Worm (Caenorhabditis elegans) whole organism, L1 larva: ENCODE results near the gene eppl-1.

Source experiments
- ama-1 ChIP-seq: fragments of 150-350 bp; optimal IDR thresholded peaks from 2 replicates; lab custom pipeline; 2014
- blmp-1 ChIP-seq: fragments of 150-350 bp; optimal IDR thresholded peaks from 2 replicates; lab custom pipeline; 2014; ENCODE audit warnings: missing biosample characterization, missing genetic modification characterization
- ceh-63 ChIP-seq: fragments of 200-800 bp; sonication (Bioruptor generic); optimal IDR thresholded peaks from 2 replicates; lab custom pipeline; 2018; ENCODE audit warnings: mild to moderate bottlenecking, missing genetic modification characterization, missing compliant biosample characterization
- ceh-82 ChIP-seq, 3 experiments: fragments of 150-350 bp in 1 of 3; sonication (generic microtip) in 2 of 3; optimal IDR thresholded peaks; 2 replicates each; lab custom pipeline; 2014 to 2017; ENCODE audit warnings: missing biosample characterization in 3 of 3, missing genetic modification characterization in 3 of 3
- ceh-90 ChIP-seq: sonication (generic microtip); optimal IDR thresholded peaks from 2 replicates; lab custom pipeline; 2016; ENCODE audit warnings: missing genetic modification characterization, missing compliant biosample characterization
- ces-1 ChIP-seq: fragments of 150-350 bp; optimal IDR thresholded peaks from 2 replicates; lab custom pipeline; 2014; ENCODE audit warnings: missing biosample characterization, missing genetic modification reagents, missing genetic modification characterization
- efl-1 ChIP-seq, 4 experiments: fragments of 150-350 bp; optimal IDR thresholded peaks in 3 of 4; peaks in 1 of 4; 1 replicate in 1 of 4; 2 replicates in 3 of 4; lab custom pipeline; 2014; ENCODE audit warnings: missing biosample characterization in 2 of 4, missing genetic modification characterization in 2 of 4, missing genetic modification reagents in 2 of 4
- egl-13 ChIP-seq: sonication (generic microtip); optimal IDR thresholded peaks from 2 replicates; lab custom pipeline; 2016; ENCODE audit warnings: missing genotype, missing genetic modification reagents, missing genetic modification characterization, missing compliant biosample characterization
- elt-2 ChIP-seq: sonication (generic microtip); optimal IDR thresholded peaks from 2 replicates; lab custom pipeline; 2016; ENCODE audit warnings: missing genetic modification characterization, mild to moderate bottlenecking, inconsistent platforms, missing compliant biosample characterization, missing genetic modification reagents
- elt-3 ChIP-seq, 6 experiments: fragments of 150-350 bp in 1 of 6; sonication (generic microtip); optimal IDR thresholded peaks; 2 replicates each; lab custom pipeline; 2017 to 2018; ENCODE audit warnings: missing biosample characterization in 6 of 6, missing genetic modification characterization in 6 of 6, inconsistent platforms in 1 of 6
- fos-1 ChIP-seq: fragments of 150-350 bp; optimal IDR thresholded peaks from 2 replicates; lab custom pipeline; 2014; ENCODE audit warnings: missing biosample characterization, missing genetic modification characterization
- grh-1 ChIP-seq: fragments of 200-800 bp; sonication (Bioruptor generic); IDR thresholded peaks from 2 replicates; pipeline ENCODE4 v1.3.6; 2022; ENCODE audit warnings: missing genetic modification reagents, missing genetic modification characterization, missing compliant biosample characterization
- irx-1 ChIP-seq: sonication (generic microtip); optimal IDR thresholded peaks from 2 replicates; lab custom pipeline; 2016; ENCODE audit warnings: missing genetic modification characterization, missing compliant biosample characterization
- isw-1 ChIP-seq: fragments of 200-800 bp; sonication (Bioruptor generic); IDR thresholded peaks from 2 replicates; pipeline ENCODE4 v1.3.6; 2022; ENCODE audit warnings: missing genetic modification characterization, missing compliant biosample characterization
- lin-14 ChIP-seq: fragments of 200-800 bp; sonication (Bioruptor generic); optimal IDR thresholded peaks from 2 replicates; lab custom pipeline; 2018; ENCODE audit warnings: mild to moderate bottlenecking, missing genetic modification characterization, moderate library complexity, missing compliant biosample characterization
- lin-15B ChIP-seq: fragments of 150-350 bp; sonication (generic microtip); optimal IDR thresholded peaks from 3 replicates; lab custom pipeline; 2014; ENCODE audit warnings: missing biosample characterization, missing genetic modification characterization
- lin-35 ChIP-seq, 2 experiments: fragments of 150-350 bp; optimal IDR thresholded peaks; 2 replicates each; lab custom pipeline; 2014; ENCODE audit warnings: missing biosample characterization in 2 of 2, missing genetic modification characterization in 2 of 2, missing genetic modification reagents in 2 of 2
- lsy-2 ChIP-seq, 2 experiments: fragments of 150-350 bp; optimal IDR thresholded peaks; 2 replicates each; lab custom pipeline; 2014; ENCODE audit warnings: missing biosample characterization in 2 of 2, missing genetic modification characterization in 2 of 2
- mab-9 ChIP-seq: fragments of 200-800 bp; sonication (Bioruptor generic); IDR thresholded peaks from 2 replicates; pipeline ENCODE4 v1.3.6; 2022; ENCODE audit warnings: missing genetic modification reagents, missing genetic modification characterization, missing compliant biosample characterization
- mdl-1 ChIP-seq, 2 experiments: fragments of 150-350 bp; optimal IDR thresholded peaks; 2 replicates each; lab custom pipeline; 2014 to 2017; ENCODE audit warnings: missing biosample characterization in 2 of 2, missing genetic modification characterization in 2 of 2, inconsistent platforms in 1 of 2
- mef-2 ChIP-seq: fragments of 150-350 bp; optimal IDR thresholded peaks from 2 replicates; lab custom pipeline; 2014; ENCODE audit warnings: missing biosample characterization, missing genetic modification characterization
- nhr-12 ChIP-seq: sonication (generic microtip); optimal IDR thresholded peaks from 2 replicates; lab custom pipeline; 2017; ENCODE audit warnings: missing biosample characterization, missing genetic modification characterization
- nhr-19 ChIP-seq: fragments of 200-800 bp; sonication (Bioruptor generic); conservative IDR thresholded peaks from 2 replicates; pipeline ENCODE4 v1.3.6; 2022; ENCODE audit warnings: missing genetic modification characterization, missing compliant biosample characterization
- nhr-20 ChIP-seq: sonication (generic microtip); optimal IDR thresholded peaks from 2 replicates; lab custom pipeline; 2016; ENCODE audit warnings: mild to moderate bottlenecking, missing genetic modification characterization, missing compliant biosample characterization
- nhr-47 ChIP-seq: sonication (generic microtip); optimal IDR thresholded peaks from 2 replicates; lab custom pipeline; 2016; ENCODE audit warnings: mild to moderate bottlenecking, missing genetic modification characterization, moderate library complexity, missing compliant biosample characterization
- nhr-71 ChIP-seq: sonication (generic microtip); optimal IDR thresholded peaks from 2 replicates; lab custom pipeline; 2016; ENCODE audit warnings: mild to moderate bottlenecking, missing genetic modification characterization, moderate library complexity, missing compliant biosample characterization
- nhr-84 ChIP-seq: sonication (generic microtip); optimal IDR thresholded peaks from 2 replicates; lab custom pipeline; 2017; ENCODE audit warnings: missing biosample characterization, missing genetic modification characterization
- nhr-85 ChIP-seq: sonication (generic microtip); peaks from one replicate; lab custom pipeline; 2016; ENCODE audit warnings: missing genetic modification characterization, inconsistent platforms, missing compliant biosample characterization
- pag-3 ChIP-seq: sonication (generic microtip); optimal IDR thresholded peaks from 2 replicates; lab custom pipeline; 2017; ENCODE audit warnings: missing genetic modification characterization, mild to moderate bottlenecking, missing compliant biosample characterization, antibody characterized with exemption, borderline replicate concordance; ENCODE audit not compliant: insufficient read depth
- pax-3 ChIP-seq: fragments of 200-800 bp; sonication (Bioruptor generic); optimal IDR thresholded peaks from 2 replicates; lab custom pipeline; 2018; ENCODE audit warnings: mild to moderate bottlenecking, missing genetic modification characterization, moderate library complexity, missing compliant biosample characterization
- skn-1 ChIP-seq: fragments of 150-350 bp; optimal IDR thresholded peaks from 2 replicates; lab custom pipeline; 2014; ENCODE audit warnings: missing biosample characterization, missing genetic modification characterization
- snu-23 ChIP-seq: sonication (generic microtip); optimal IDR thresholded peaks from 2 replicates; lab custom pipeline; 2016; ENCODE audit warnings: missing genetic modification characterization, missing compliant biosample characterization
- sup-37 ChIP-seq: fragments of 200-800 bp; sonication (Bioruptor generic); optimal IDR thresholded peaks from 2 replicates; lab custom pipeline; 2018; ENCODE audit warnings: mild to moderate bottlenecking, missing genetic modification characterization, missing compliant biosample characterization
- tbx-2 ChIP-seq: sonication (generic microtip); optimal IDR thresholded peaks from 2 replicates; lab custom pipeline; 2016; ENCODE audit warnings: missing genetic modification characterization, missing compliant biosample characterization
- unc-130 ChIP-seq: fragments of 150-350 bp; optimal IDR thresholded peaks from 2 replicates; lab custom pipeline; 2017; ENCODE audit warnings: missing biosample characterization, missing genetic modification characterization, inconsistent platforms
- unc-62 ChIP-seq: fragments of 150-350 bp; optimal IDR thresholded peaks from 2 replicates; lab custom pipeline; 2014; ENCODE audit warnings: missing biosample characterization, missing genetic modification reagents, missing genetic modification characterization
- unc-98 ChIP-seq: fragments of 200-800 bp; sonication (Bioruptor generic); IDR thresholded peaks from 2 replicates; pipeline ENCODE4 v1.3.6; 2022; ENCODE audit warnings: missing genetic modification characterization, missing compliant biosample characterization

Gene eppl-1

DNA sequence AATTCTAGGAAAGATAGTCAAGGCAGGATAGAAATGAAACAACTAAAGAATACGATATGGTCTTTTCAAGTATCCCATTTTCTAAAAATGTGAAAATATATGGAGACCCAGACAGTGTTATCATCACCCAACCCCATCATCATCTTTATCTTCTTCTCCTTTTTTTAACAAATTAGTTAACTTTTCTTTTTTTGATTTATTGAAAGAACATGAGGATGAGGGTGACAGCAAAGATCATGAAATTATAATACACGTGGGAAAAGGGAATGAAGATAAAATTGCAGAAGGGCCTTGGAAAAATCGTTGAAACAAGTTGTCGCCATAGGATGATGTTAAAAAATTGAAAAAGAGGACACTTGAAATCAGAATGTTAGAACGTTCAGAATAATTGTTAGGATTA, 12.6 kb upstream of the eppl-1 start (continued):
- TF ChIP-seq pax-3 (no peak), snu-23 (GFP tag; lab: Kevin White, UChicago) (peak; percentile 26), ceh-82 (tag; optimal IDR thresholded peaks at IDR 0.05; lab: Kevin White, UChicago) (no peak), elt-2 (no peak), unc-62 (GFP tag; lab: Kevin White, UChicago) (no peak)

DNA sequence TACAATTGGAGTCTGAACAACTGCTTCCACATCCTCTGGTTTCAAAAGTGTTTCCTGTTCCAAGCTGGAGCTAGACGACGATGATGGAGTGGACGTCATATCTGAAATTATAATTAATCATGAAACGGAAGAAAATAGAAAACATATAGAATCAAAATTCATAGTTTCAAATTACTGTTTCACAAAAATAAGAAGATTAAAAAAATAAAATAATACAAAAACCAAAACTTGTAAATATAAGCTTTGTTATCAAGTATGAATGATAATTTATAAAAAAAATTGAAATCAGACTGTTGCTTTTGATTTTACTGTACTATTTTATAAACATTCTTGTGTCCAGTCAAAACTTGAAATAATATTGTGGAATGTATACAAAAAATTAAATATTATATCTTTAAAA, 12.2 kb upstream of the eppl-1 start, which contains the start of gene str-176:
Gene str-176 (minus strand): TSS at position 101 of the 400 bp plus-strand sequence.
- no peak for TF ChIP-seq pag-3 (tag; lab: Kevin White, UChicago)
- no peak for TF ChIP-seq ces-1 (GFP tag; lab: Kevin White, UChicago)
- no peak for TF ChIP-seq nhr-84 (tag; lab: Kevin White, UChicago)
- TF ChIP-seq ceh-90 (tag; lab: Kevin White, UChicago) = no peak
- TF ChIP-seq mef-2 (tag; lab: Kevin White, UChicago) = no peak

DNA sequence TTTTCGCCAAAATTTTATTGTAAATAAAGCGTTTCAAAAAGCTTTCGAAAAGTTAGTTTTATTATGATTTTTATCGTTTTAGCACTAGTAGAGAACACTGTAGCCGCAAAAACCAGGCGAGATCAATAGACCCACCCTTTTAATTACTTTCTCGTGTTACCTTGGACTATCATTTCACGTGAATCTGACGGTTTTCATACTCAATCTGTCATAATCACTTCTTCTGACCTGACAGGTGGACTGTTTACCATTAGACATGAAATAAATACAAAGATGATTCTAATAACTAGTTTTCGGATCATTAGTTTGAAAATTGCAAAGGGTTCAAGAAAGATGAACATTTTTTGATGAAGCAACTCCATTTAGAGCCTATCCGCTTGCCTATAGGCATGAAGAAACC, 11.5 kb upstream of the eppl-1 start:
- TF ChIP-seq nhr-20 (tag; lab: Kevin White, UChicago) (peak; percentile 74), nhr-85 (peak; percentile 80), egl-13 (tag; lab: Kevin White, UChicago) (no peak), unc-98 (GFP tag; lab: Robert Waterston, UW) (no peak), nhr-47 (no peak), grh-1 (GFP tag; lab: Robert Waterston, UW) (no peak), snu-23 (GFP tag; lab: Kevin White, UChicago) (peak; percentile 40), lsy-2 (tag; optimal IDR thresholded peaks at IDR 0.05; lab: Kevin White, UChicago) (peak in 1 of 2 experiments; percentile 2), blmp-1 (tag; lab: Kevin White, UChicago) (peak; percentile 78), unc-130 (peak; percentile 37), lin-14 (GFP tag; lab: Kevin White, UChicago) (peak; percentile 46), tbx-2 (peak; percentile 57), elt-3 (tag; optimal IDR thresholded peaks at IDR 0.05; lab: Kevin White, UChicago) (peak in 5 of 6 experiments; percentile 44 to 85 (median 69)), nhr-71 (tag; lab: Kevin White, UChicago) (peak; percentile 47), lin-35 (GFP tag; optimal IDR thresholded peaks at IDR 0.05; lab: Kevin White, UChicago) (peak in 1 of 2 experiments; percentile 56), mdl-1 (tag; optimal IDR thresholded peaks at IDR 0.05; lab: Kevin White, UChicago) (peak in 1 of 2 experiments; percentile 57), nhr-19 (GFP tag; lab: Robert Waterston, UW) (peak; percentile 40)

DNA sequence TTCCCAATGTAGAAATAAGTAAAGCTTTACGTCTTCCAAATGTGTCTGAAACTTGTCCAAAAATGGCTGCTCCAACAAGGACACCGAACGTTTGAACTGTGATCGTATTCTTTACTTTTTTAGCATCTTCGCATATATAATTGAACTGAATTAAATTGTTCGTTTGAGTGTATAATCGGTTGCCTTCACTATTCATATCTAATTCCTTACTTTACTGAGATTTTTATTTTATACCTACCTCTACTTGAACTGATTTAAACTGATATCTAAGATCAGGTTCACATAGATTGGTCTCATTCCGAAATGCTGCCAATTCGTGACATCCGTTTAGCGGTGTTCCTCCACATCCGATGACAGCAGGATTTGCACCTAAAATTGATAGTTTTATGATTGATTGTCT, 10.8 kb upstream of the eppl-1 start:
- TF ChIP-seq skn-1 (tag; lab: Kevin White, UChicago) (no peak), efl-1 (optimal IDR thresholded peaks at IDR 0.05; lab: Kevin White, UChicago) (no peak), efl-1 (GFP tag; optimal IDR thresholded peaks at IDR 0.05 in 1 of 2; lab: Kevin White, UChicago) (peak in 1 of 2 experiments; percentile 52)
- TF ChIP-seq, all 84 proteins: peak for 1

DNA sequence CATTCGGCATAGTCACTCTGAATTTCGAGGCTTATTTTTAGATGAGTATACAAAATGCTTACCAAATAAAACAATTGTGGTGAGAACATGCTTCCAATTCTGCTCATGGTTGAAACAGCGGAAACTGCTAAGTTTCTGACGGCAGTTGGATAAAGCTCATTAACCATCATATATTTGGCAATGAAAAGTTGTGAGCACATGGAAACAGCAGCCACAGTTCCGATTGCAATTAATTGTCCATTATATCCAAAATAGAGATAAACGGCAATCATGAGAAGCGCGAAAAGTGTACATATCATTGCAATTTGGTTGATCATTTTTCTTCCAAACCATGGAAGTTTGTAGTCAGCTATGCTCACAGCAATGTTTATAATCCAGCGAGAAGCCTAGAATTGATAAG, 9.6 kb upstream of the eppl-1 start:
- TF ChIP-seq efl-1 (optimal IDR thresholded peaks at IDR 0.05; lab: Kevin White, UChicago) (no peak), efl-1 (GFP tag; optimal IDR thresholded peaks at IDR 0.05 in 1 of 2; lab: Kevin White, UChicago) (peak in 1 of 2 experiments; percentile 7), nhr-12 (tag; lab: Kevin White, UChicago) (no peak)

DNA sequence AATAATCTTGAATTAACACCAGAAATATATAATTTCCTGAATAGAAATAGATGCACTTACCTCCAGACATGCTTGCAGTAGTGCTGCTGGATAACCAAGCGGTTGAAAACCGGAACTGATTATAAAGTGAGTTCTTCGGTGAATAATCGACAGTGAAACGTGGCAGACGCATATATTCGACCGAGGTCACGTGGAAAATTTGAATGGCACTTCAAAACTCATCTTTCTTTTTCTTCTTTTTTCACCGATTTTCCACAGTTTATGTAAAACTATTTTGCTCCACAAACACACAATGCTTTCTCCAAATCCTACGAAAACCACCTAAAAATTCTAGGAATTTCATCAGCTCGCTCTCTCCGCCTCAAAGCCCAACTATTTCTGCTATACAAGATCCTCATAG, 8.6 kb upstream of the eppl-1 start, which contains the start of gene ant-1.4:
Gene ant-1.4 (minus strand): TSS at position 101 of the 400 bp plus-strand sequence.
- no peak for TF ChIP-seq efl-1 (optimal IDR thresholded peaks at IDR 0.05; lab: Kevin White, UChicago)
- TF ChIP-seq efl-1 (GFP tag; optimal IDR thresholded peaks at IDR 0.05 in 1 of 2; lab: Kevin White, UChicago) = no peak
- TF ChIP-seq ceh-63 (GFP tag; lab: Kevin White, UChicago) = no peak
- no peak for TF ChIP-seq blmp-1 (tag; lab: Kevin White, UChicago)
- TF ChIP-seq pax-3 = no peak
- no peak for TF ChIP-seq unc-130
- no peak for TF ChIP-seq mdl-1 (tag; optimal IDR thresholded peaks at IDR 0.05; lab: Kevin White, UChicago)
- no peak for TF ChIP-seq irx-1 (tag; lab: Kevin White, UChicago)
- no peak for TF ChIP-seq fos-1 (tag; lab: Kevin White, UChicago)
- TF ChIP-seq mab-9 (GFP tag; lab: Robert Waterston, UW) = no peak
- no peak for TF ChIP-seq isw-1 (GFP tag; lab: Robert Waterston, UW)
- no peak for TF ChIP-seq tbx-2
- no peak for TF ChIP-seq sup-37 (GFP tag; lab: Kevin White, UChicago)
- no peak for TF ChIP-seq ama-1
- no peak for TF ChIP-seq lin-15B
- TF ChIP-seq, all 84 proteins: peak for 0
